Fruit fly (Drosophila melanogaster) whole organism, embryonic: Measurements from ENCODE around the gene mthl11.

Experiments
- Abd-B ChIP-seq: fragments of 200-800 bp; sonication (Bioruptor generic); optimal IDR thresholded peaks from 2 replicates; lab custom pipeline; 2018; ENCODE audit warnings: missing biosample characterization, mild to moderate bottlenecking, missing genetic modification characterization, moderate library complexity
- Aef1 ChIP-seq: fragments of 200-800 bp; sonication (Bioruptor generic); IDR thresholded peaks from 3 replicates; pipeline ENCODE4 v1.3.6; 2022; ENCODE audit warnings: missing biosample characterization, missing genetic modification characterization
- Bdp1 ChIP-seq: fragments of 200-800 bp; sonication (Bioruptor generic); optimal IDR thresholded peaks from 3 replicates; lab custom pipeline; 2016; ENCODE audit warnings: missing biosample characterization, missing genetic modification characterization
- CG10462 ChIP-seq: fragments of 200-800 bp; sonication (Bioruptor generic); optimal IDR thresholded peaks from 2 replicates; lab custom pipeline; 2016; ENCODE audit warnings: missing biosample characterization, missing genetic modification characterization
- CG10959 ChIP-seq: fragments of 200-800 bp; sonication (Bioruptor generic); IDR thresholded peaks from 2 replicates; pipeline ENCODE4 v1.3.6; 2022; ENCODE audit warnings: missing biosample characterization, missing genetic modification characterization
- CG12219 ChIP-seq: fragments of 200-800 bp; sonication (Bioruptor generic); optimal IDR thresholded peaks from 3 replicates; lab custom pipeline; 2018; ENCODE audit warnings: missing biosample characterization, mild to moderate bottlenecking, missing genetic modification characterization
- CG13894 ChIP-seq: fragments of 200-800 bp; sonication (Bioruptor generic); optimal IDR thresholded peaks from 3 replicates; lab custom pipeline; 2018; ENCODE audit warnings: missing biosample characterization, mild to moderate bottlenecking, missing genetic modification characterization, moderate library complexity
- CG14441 ChIP-seq: fragments of 200-800 bp; sonication (Bioruptor generic); IDR thresholded peaks from 2 replicates; pipeline ENCODE4 v1.3.6; 2022; ENCODE audit warnings: missing biosample characterization, missing genetic modification characterization
- CG16779 ChIP-seq: fragments of 200-800 bp; sonication (Bioruptor generic); IDR thresholded peaks from 2 replicates; pipeline ENCODE4 v1.3.6; 2022; ENCODE audit warnings: missing biosample characterization, missing genetic modification characterization
- CG18476 ChIP-seq: fragments of 200-800 bp; sonication (Bioruptor generic); optimal IDR thresholded peaks from 2 replicates; lab custom pipeline; 2016; ENCODE audit warnings: missing biosample characterization, mild to moderate bottlenecking, missing genetic modification characterization
- CG2129 ChIP-seq: fragments of 200-800 bp; sonication (Bioruptor generic); IDR thresholded peaks from 2 replicates; pipeline ENCODE4 v1.3.6; 2022; ENCODE audit warnings: missing biosample characterization, missing genetic modification characterization; ENCODE audit not compliant: partially characterized antibody
- CG2199 ChIP-seq: fragments of 200-800 bp; sonication (Bioruptor generic); IDR thresholded peaks from 3 replicates; pipeline ENCODE4 v1.3.6; 2022; ENCODE audit warnings: missing biosample characterization, missing genetic modification characterization
- CG2875 ChIP-seq: fragments of 200-800 bp; sonication (Bioruptor generic); optimal IDR thresholded peaks from 2 replicates; lab custom pipeline; 2017; ENCODE audit warnings: missing biosample characterization, mild to moderate bottlenecking, missing genetic modification characterization, missing genetic modification reagents
- CG32532 ChIP-seq: fragments of 200-800 bp; sonication (Bioruptor generic); IDR thresholded peaks from 2 replicates; pipeline ENCODE4 v1.3.6; 2022; ENCODE audit warnings: missing biosample characterization, missing genetic modification characterization
- CG34376 ChIP-seq: fragments of 200-800 bp; sonication (Bioruptor generic); optimal IDR thresholded peaks from 2 replicates; lab custom pipeline; 2018; ENCODE audit warnings: missing biosample characterization, mild to moderate bottlenecking, missing genetic modification characterization
- CG4360 ChIP-seq: fragments of 200-800 bp; sonication (Bioruptor generic); IDR thresholded peaks from 2 replicates; pipeline ENCODE4 v1.3.6; 2022; ENCODE audit warnings: missing biosample characterization, missing genetic modification characterization
- CG6175 ChIP-seq: fragments of 200-800 bp; sonication (Bioruptor generic); IDR thresholded peaks from 3 replicates; pipeline ENCODE4 v1.3.6; 2022; ENCODE audit warnings: missing biosample characterization, missing genetic modification characterization
- CG6654 ChIP-seq: fragments of 200-800 bp; sonication (Bioruptor generic); optimal IDR thresholded peaks from 2 replicates; lab custom pipeline; 2017; ENCODE audit warnings: missing biosample characterization, mild to moderate bottlenecking, missing genetic modification characterization
- CG6683 ChIP-seq: fragments of 200-800 bp; sonication (Bioruptor generic); optimal IDR thresholded peaks from 2 replicates; lab custom pipeline; 2017; ENCODE audit warnings: missing biosample characterization, mild to moderate bottlenecking, missing genetic modification characterization, missing genetic modification reagents
- CG7372 ChIP-seq: fragments of 200-800 bp; sonication (Bioruptor generic); IDR thresholded peaks from 2 replicates; pipeline ENCODE4 v1.3.6; 2022; ENCODE audit warnings: missing biosample characterization, missing genetic modification characterization
- CG7963 ChIP-seq: fragments of 200-800 bp; sonication (Bioruptor generic); IDR thresholded peaks from 3 replicates; pipeline ENCODE4 v1.3.6; 2022; ENCODE audit warnings: missing biosample characterization, missing genetic modification characterization; ENCODE audit not compliant: partially characterized antibody
- CG9932 ChIP-seq: fragments of 200-800 bp; sonication (Bioruptor generic); IDR thresholded peaks from 2 replicates; pipeline ENCODE4 v1.3.6; 2022; ENCODE audit warnings: missing biosample characterization, missing genetic modification characterization
- CkIIα-i1 ChIP-seq: fragments of 200-800 bp; sonication (Bioruptor generic); IDR thresholded peaks from 2 replicates; pipeline ENCODE4 v1.3.6; 2022; ENCODE audit warnings: missing biosample characterization, missing genetic modification characterization
- Doc2 ChIP-seq: fragments of 200-800 bp; sonication (Bioruptor generic); IDR thresholded peaks from 2 replicates; pipeline ENCODE4 v1.3.6; 2022; ENCODE audit warnings: missing biosample characterization, missing genetic modification characterization
- Doc3 ChIP-seq: fragments of 200-800 bp; sonication (Bioruptor generic); IDR thresholded peaks from 3 replicates; pipeline ENCODE4 v1.3.6; 2022; ENCODE audit warnings: missing biosample characterization, missing genetic modification characterization; ENCODE audit not compliant: partially characterized antibody
- Fer3 ChIP-seq: fragments of 200-800 bp; sonication (Bioruptor generic); optimal IDR thresholded peaks from 2 replicates; lab custom pipeline; 2018; ENCODE audit warnings: missing biosample characterization, mild to moderate bottlenecking, missing genetic modification characterization, moderate library complexity
- GATAe ChIP-seq: fragments of 200-800 bp; sonication (Bioruptor generic); conservative IDR thresholded peaks from 2 replicates; pipeline ENCODE4 v1.3.6; 2022; ENCODE audit warnings: missing biosample characterization, missing genetic modification characterization
- Gug ChIP-seq: fragments of 200-800 bp; sonication (Bioruptor generic); IDR thresholded peaks from 4 replicates; pipeline ENCODE4 v1.3.6; 2022; ENCODE audit warnings: missing biosample characterization, missing genetic modification characterization
- Max ChIP-seq: fragments of 200-800 bp; sonication (Bioruptor generic); optimal IDR thresholded peaks from 2 replicates; lab custom pipeline; 2016; ENCODE audit warnings: missing biosample characterization, mild to moderate bottlenecking, missing genetic modification characterization
- Meics ChIP-seq: fragments of 200-800 bp; sonication (Bioruptor generic); optimal IDR thresholded peaks from 2 replicates; lab custom pipeline; 2017; ENCODE audit warnings: missing biosample characterization, mild to moderate bottlenecking, missing genetic modification characterization
- NfI ChIP-seq: fragments of 200-800 bp; sonication (Bioruptor generic); optimal IDR thresholded peaks from 3 replicates; lab custom pipeline; 2018; ENCODE audit warnings: missing biosample characterization, mild to moderate bottlenecking, missing genetic modification characterization, moderate library complexity
- Ravus ChIP-seq: fragments of 200-800 bp; sonication (Bioruptor generic); IDR thresholded peaks from 2 replicates; pipeline ENCODE4 v1.3.6; 2022; ENCODE audit warnings: missing biosample characterization, missing genetic modification characterization
- aop ChIP-seq: fragments of 200-800 bp; sonication (Bioruptor generic); IDR thresholded peaks from 2 replicates; pipeline ENCODE4 v1.3.6; 2022; ENCODE audit warnings: missing biosample characterization, missing genetic modification characterization
- ase ChIP-seq: fragments of 200-800 bp; sonication (Bioruptor generic); IDR thresholded peaks from 3 replicates; pipeline ENCODE4 v1.3.6; 2022; ENCODE audit warnings: missing biosample characterization, missing genetic modification characterization
- chm ChIP-seq: fragments of 200-800 bp; sonication (Bioruptor generic); IDR thresholded peaks from 2 replicates; pipeline ENCODE4 v1.3.6; 2022; ENCODE audit warnings: missing biosample characterization, missing genetic modification characterization
- chn ChIP-seq: fragments of 200-800 bp; sonication (Bioruptor generic); optimal IDR thresholded peaks from 2 replicates; lab custom pipeline; 2016; ENCODE audit warnings: missing biosample characterization, missing genetic modification characterization
- crol ChIP-seq: fragments of 200-800 bp; sonication (Bioruptor generic); IDR thresholded peaks from 2 replicates; pipeline ENCODE4 v1.3.6; 2022; ENCODE audit warnings: missing biosample characterization, missing genetic modification characterization
- exex ChIP-seq: fragments of 200-800 bp; sonication (Bioruptor generic); optimal IDR thresholded peaks from 4 replicates; lab custom pipeline; 2018; ENCODE audit warnings: missing biosample characterization, mild to moderate bottlenecking, missing genetic modification characterization, moderate library complexity
- gfzf ChIP-seq: fragments of 200-800 bp; sonication (Bioruptor generic); optimal IDR thresholded peaks from 2 replicates; lab custom pipeline; 2016; ENCODE audit warnings: missing biosample characterization, mild to moderate bottlenecking, missing genetic modification characterization, moderate library complexity
- nmo ChIP-seq: fragments of 200-800 bp; sonication (Bioruptor generic); optimal IDR thresholded peaks from 2 replicates; lab custom pipeline; 2018; ENCODE audit warnings: missing biosample characterization, mild to moderate bottlenecking, missing genetic modification characterization, moderate library complexity
- nom ChIP-seq: fragments of 200-800 bp; sonication (Bioruptor generic); optimal IDR thresholded peaks from 2 replicates; lab custom pipeline; 2017; ENCODE audit warnings: missing biosample characterization, missing genetic modification characterization, mild to moderate bottlenecking, moderate library complexity, missing genetic modification reagents
- org-1 ChIP-seq: fragments of 200-800 bp; sonication (Bioruptor generic); optimal IDR thresholded peaks from 2 replicates; lab custom pipeline; 2017; ENCODE audit warnings: missing biosample characterization, missing genetic modification characterization
- pros ChIP-seq: fragments of 200-800 bp; sonication (Bioruptor generic); optimal IDR thresholded peaks from 3 replicates; lab custom pipeline; 2019; ENCODE audit warnings: missing biosample characterization, mild to moderate bottlenecking, missing genetic modification characterization, moderate library complexity
- rib ChIP-seq: fragments of 200-800 bp; sonication (Bioruptor generic); IDR thresholded peaks from 2 replicates; pipeline ENCODE4 v1.3.6; 2022; ENCODE audit warnings: missing biosample characterization, missing genetic modification characterization
- ro ChIP-seq: fragments of 200-800 bp; sonication (Bioruptor generic); IDR thresholded peaks from 2 replicates; pipeline ENCODE4 v1.3.6; 2022; ENCODE audit warnings: missing biosample characterization, missing genetic modification characterization
- schlank ChIP-seq: fragments of 200-800 bp; sonication (Bioruptor generic); optimal IDR thresholded peaks from 2 replicates; lab custom pipeline; 2018; ENCODE audit warnings: missing biosample characterization, mild to moderate bottlenecking, missing genetic modification characterization
- stwl ChIP-seq: fragments of 200-800 bp; sonication (Bioruptor generic); optimal IDR thresholded peaks from 3 replicates; lab custom pipeline; 2018; ENCODE audit warnings: missing biosample characterization, mild to moderate bottlenecking, missing genetic modification characterization, moderate library complexity
- tin ChIP-seq: fragments of 200-800 bp; sonication (Bioruptor generic); optimal IDR thresholded peaks from 3 replicates; lab custom pipeline; 2016; ENCODE audit warnings: missing biosample characterization, missing genetic modification characterization
- tx ChIP-seq: fragments of 200-800 bp; sonication (Bioruptor generic); optimal IDR thresholded peaks from 2 replicates; lab custom pipeline; 2016; ENCODE audit warnings: missing biosample characterization, missing genetic modification characterization

Gene mthl11

dm6 chr3R:10393654-10394367 lies 7.0 kb upstream of the mthl11 start (continued):
- TF ChIP-seq exex (tag; lab: Kevin White, UChicago) (no peak), stwl (tag; lab: Kevin White, UChicago) (no peak), Fer3 (tag; lab: Kevin White, UChicago) (peak; percentile 86), nom (GFP tag; lab: Kevin White, UChicago) (no peak), Doc3 (GFP tag; lab: Robert Waterston, UW) (no peak), chm (GFP tag; lab: Robert Waterston, UW) (peak; percentile 67; the same call in 1 of the 2 replicates), ase (peak; percentile 84), CG2875 (GFP tag; lab: Kevin White, UChicago) (peak; percentile 66), gfzf (no peak), CG2129 (GFP tag; lab: Robert Waterston, UW) (no peak), CG32532 (GFP tag; lab: Robert Waterston, UW) (peak; percentile 75; the same call in 1 of the 2 replicates), nmo (GFP tag; lab: Kevin White, UChicago) (peak; percentile 87), CG16779 (GFP tag; lab: Robert Waterston, UW) (peak; percentile 16; the same call in 1 of the 2 replicates), CG10462 (peak; percentile 70), CG18476 (GFP tag; lab: Kevin White, UChicago) (peak; percentile 65), CkIIα-i1 (GFP tag; lab: Robert Waterston, UW) (no peak), NfI (GFP tag; lab: Kevin White, UChicago) (peak; percentile 87), Aef1 (GFP tag; lab: Robert Waterston, UW) (peak; percentile 87; the same call in 2 of the 3 replicates), rib (GFP tag; lab: Robert Waterston, UW) (peak; percentile 75; the same call in 1 of the 2 replicates), CG4360 (GFP tag; lab: Robert Waterston, UW) (no peak), Doc2 (GFP tag; lab: Robert Waterston, UW) (no peak), CG12219 (GFP tag; lab: Kevin White, UChicago) (peak; percentile 89), Abd-B (GFP tag; lab: Kevin White, UChicago) (peak; percentile 77), CG7372 (GFP tag; lab: Robert Waterston, UW) (peak; percentile 82), Max (peak; percentile 43), org-1 (peak; percentile 80), CG6175 (GFP tag; lab: Robert Waterston, UW) (no peak; the same call in 2 of the 3 replicates), CG6654 (GFP tag; lab: Kevin White, UChicago) (no peak), schlank (tag; lab: Kevin White, UChicago) (peak; percentile 29), Ravus (GFP tag; lab: Robert Waterston, UW) (peak; percentile 55; the same call in 1 of the 2 replicates), ro (no peak), tin (GFP tag; lab: Kevin White, UChicago) (peak; percentile 70), CG13894 (tag; lab: Kevin White, UChicago) (peak; percentile 30), chn (GFP tag; lab: Kevin White, UChicago) (no peak), CG9932 (GFP tag; lab: Robert Waterston, UW) (peak; percentile 80), CG7963 (GFP tag; lab: Robert Waterston, UW) (no peak), Gug (GFP tag; lab: Robert Waterston, UW) (0 out of 4 replicates have a peak, but pooled peaks have one; percentile 21), CG10959 (GFP tag; lab: Robert Waterston, UW) (peak; percentile 45; the same call in 1 of the 2 replicates), CG34376 (GFP tag; lab: Kevin White, UChicago) (peak; percentile 14), crol (GFP tag; lab: Robert Waterston, UW) (no peak; the same call in 1 of the 2 replicates), tx (GFP tag; lab: Kevin White, UChicago) (peak; percentile 65), CG14441 (GFP tag; lab: Robert Waterston, UW) (peak; percentile 91), CG2199 (GFP tag; lab: Robert Waterston, UW) (no peak), pros (no peak), Meics (GFP tag; lab: Kevin White, UChicago) (peak; percentile 77), aop (no peak), CG6683 (GFP tag; lab: Kevin White, UChicago) (peak; percentile 39), GATAe (GFP tag; lab: Robert Waterston, UW) (no peak), Bdp1 (GFP tag; lab: Kevin White, UChicago) (no peak)
